Worm (Caenorhabditis elegans): ENCODE results near the gene disl-2.

- TF ChIP-seq ama-1 (optimal IDR thresholded peaks at IDR 0.05) (no peak), tra-4 (tag; optimal IDR thresholded peaks at IDR 0.05) (no peak), flt-1 (GFP tag; IDR thresholded peaks at IDR 0.05) (no peak), tbx-37 (GFP tag; conservative IDR thresholded peaks at IDR 0.05) (no peak)
These were observed 35.9 kb upstream of the disl-2 start for ce11 chrIII:5407060-5407459.
